Worm (Caenorhabditis elegans) whole organism, L2 larva: ENCODE data around the gene C08F11.7.
"Not testable (repeated sequence)": the region's sequence is repeated elsewhere in the genome, so short reads cannot be mapped to it uniquely, and the experiment has no call there.

Experiments used
- C34F6.9 ChIP-seq: fragments of 150-350 bp; optimal IDR thresholded peaks from 2 replicates; lab custom pipeline; 2014; ENCODE audit warnings: missing biosample characterization, missing genetic modification characterization
- Y55F3AM.14 ChIP-seq: fragments of 200-800 bp; sonication (Bioruptor generic); optimal IDR thresholded peaks from 2 replicates; lab custom pipeline; 2018; ENCODE audit warnings: mild to moderate bottlenecking, missing genetic modification characterization, missing compliant biosample characterization
- ZK546.5 ChIP-seq: sonication (generic microtip); optimal IDR thresholded peaks from 2 replicates; lab custom pipeline; 2017; ENCODE audit warnings: missing biosample characterization, missing genetic modification characterization
- alr-1 ChIP-seq: fragments of 150-350 bp; optimal IDR thresholded peaks from 2 replicates; lab custom pipeline; 2014; ENCODE audit warnings: missing biosample characterization, missing genetic modification characterization
- aly-2 ChIP-seq: fragments of 150-350 bp; optimal IDR thresholded peaks from 2 replicates; lab custom pipeline; 2014; ENCODE audit warnings: missing biosample characterization, missing genetic modification characterization
- ama-1 ChIP-seq: fragments of 150-350 bp; optimal IDR thresholded peaks from 2 replicates; lab custom pipeline; 2018; ENCODE audit warnings: inconsistent platforms
- blmp-1 ChIP-seq: sonication (generic microtip); optimal IDR thresholded peaks from 2 replicates; lab custom pipeline; 2017; ENCODE audit warnings: missing genetic modification characterization, mild to moderate bottlenecking, missing compliant biosample characterization, antibody characterized with exemption, moderate library complexity; ENCODE audit not compliant: insufficient read depth
- ceh-16 ChIP-seq: fragments of 150-350 bp; optimal IDR thresholded peaks from 2 replicates; lab custom pipeline; 2014; ENCODE audit warnings: missing biosample characterization, missing genetic modification characterization
- elt-3 ChIP-seq: sonication (generic microtip); optimal IDR thresholded peaks from 2 replicates; lab custom pipeline; 2017; ENCODE audit warnings: missing biosample characterization, missing genetic modification characterization
- fos-1 ChIP-seq: fragments of 150-350 bp; optimal IDR thresholded peaks from 2 replicates; lab custom pipeline; 2014; ENCODE audit warnings: missing biosample characterization, missing genetic modification characterization
- lin-11 ChIP-seq: fragments of 150-350 bp; sonication (generic microtip); optimal IDR thresholded peaks from 2 replicates; lab custom pipeline; 2014; ENCODE audit warnings: missing biosample characterization, missing genetic modification characterization, inconsistent platforms, mixed read lengths
- lin-13 ChIP-seq: fragments of 150-350 bp; optimal IDR thresholded peaks from 2 replicates; lab custom pipeline; 2014; ENCODE audit warnings: missing biosample characterization, missing genetic modification reagents, missing genetic modification characterization
- lsy-2 ChIP-seq, 2 experiments: fragments of 150-350 bp in 1 of 2; sonication (generic microtip) in 1 of 2; optimal IDR thresholded peaks; 2 replicates each; lab custom pipeline; 2014 to 2017; ENCODE audit warnings: missing biosample characterization in 2 of 2, missing genetic modification characterization in 2 of 2
- mbf-1 ChIP-seq: sonication (generic microtip); optimal IDR thresholded peaks from 2 replicates; lab custom pipeline; 2017; ENCODE audit warnings: missing biosample characterization, missing genetic modification characterization
- mdl-1 ChIP-seq, 2 experiments: fragments of 150-350 bp in 1 of 2; sonication (generic microtip) in 1 of 2; optimal IDR thresholded peaks; 2 replicates each; lab custom pipeline; 2017; ENCODE audit warnings: missing biosample characterization in 2 of 2, missing genetic modification characterization in 2 of 2
- nhr-10 ChIP-seq: sonication (generic microtip); optimal IDR thresholded peaks from 2 replicates; lab custom pipeline; 2017; ENCODE audit warnings: missing biosample characterization, missing genetic modification characterization
- nhr-11 ChIP-seq: fragments of 150-350 bp; optimal IDR thresholded peaks from 2 replicates; lab custom pipeline; 2014; ENCODE audit warnings: missing biosample characterization, missing genetic modification characterization
- nhr-12 ChIP-seq: fragments of 150-350 bp; optimal IDR thresholded peaks from 2 replicates; lab custom pipeline; 2014; ENCODE audit warnings: missing biosample characterization, missing genetic modification characterization
- nhr-21 ChIP-seq: fragments of 150-350 bp; optimal IDR thresholded peaks from 2 replicates; lab custom pipeline; 2014; ENCODE audit warnings: missing biosample characterization, missing genetic modification characterization
- nhr-23 ChIP-seq: fragments of 150-350 bp; optimal IDR thresholded peaks from 2 replicates; lab custom pipeline; 2014; ENCODE audit warnings: missing biosample characterization, missing genetic modification reagents, missing genetic modification characterization
- nhr-237 ChIP-seq: fragments of 150-350 bp; optimal IDR thresholded peaks from 2 replicates; lab custom pipeline; 2014; ENCODE audit warnings: missing biosample characterization, missing genetic modification characterization
- nhr-25 ChIP-seq: fragments of 150-350 bp; sonication (generic microtip); optimal IDR thresholded peaks from 3 replicates; lab custom pipeline; 2014; ENCODE audit warnings: missing biosample characterization, missing genetic modification characterization
- nhr-6 ChIP-seq: fragments of 150-350 bp; optimal IDR thresholded peaks from 2 replicates; lab custom pipeline; 2014; ENCODE audit warnings: missing biosample characterization, missing genetic modification characterization
- peb-1 ChIP-seq: fragments of 150-350 bp; optimal IDR thresholded peaks from 2 replicates; lab custom pipeline; 2014; ENCODE audit warnings: missing biosample characterization, missing genetic modification characterization
- sem-4 ChIP-seq: fragments of 150-350 bp; optimal IDR thresholded peaks from 2 replicates; lab custom pipeline; 2014; ENCODE audit warnings: missing biosample characterization, missing genetic modification reagents, missing genetic modification characterization
- skn-1 ChIP-seq: sonication (generic microtip); optimal IDR thresholded peaks from 2 replicates; lab custom pipeline; 2017; ENCODE audit warnings: missing biosample characterization, missing genetic modification characterization
- sma-9 ChIP-seq, 2 experiments: fragments of 150-350 bp in 1 of 2; sonication (generic microtip) in 1 of 2; optimal IDR thresholded peaks; 2 replicates each; lab custom pipeline; 2014 to 2016; ENCODE audit warnings: missing genetic modification characterization in 2 of 2, mild to moderate bottlenecking in 1 of 2, missing biosample characterization in 1 of 2, missing compliant biosample characterization in 1 of 2, missing genetic modification reagents in 1 of 2, moderate library complexity in 1 of 2
- snpc-4 ChIP-seq: fragments of 150-350 bp; optimal IDR thresholded peaks from 2 replicates; lab custom pipeline; 2014; ENCODE audit warnings: missing biosample characterization, missing genetic modification characterization
- unc-39 ChIP-seq: fragments of 150-350 bp; optimal IDR thresholded peaks from 2 replicates; lab custom pipeline; 2014; ENCODE audit warnings: missing biosample characterization, missing genetic modification characterization
- unc-55 ChIP-seq: fragments of 150-350 bp; sonication (generic microtip); optimal IDR thresholded peaks from 3 replicates; lab custom pipeline; 2014; ENCODE audit warnings: missing biosample characterization, missing genetic modification reagents, missing genetic modification characterization
- unc-62 ChIP-seq: fragments of 150-350 bp; optimal IDR thresholded peaks from 2 replicates; lab custom pipeline; 2014; ENCODE audit warnings: missing biosample characterization, missing genetic modification reagents, missing genetic modification characterization
- zag-1 ChIP-seq: fragments of 150-350 bp; optimal IDR thresholded peaks from 2 replicates; lab custom pipeline; 2014; ENCODE audit warnings: missing biosample characterization, missing genetic modification characterization
- ztf-1 ChIP-seq: fragments of 200-800 bp; sonication (Bioruptor generic); conservative IDR thresholded peaks from 2 replicates; pipeline ENCODE4 v1.3.6; 2022; ENCODE audit warnings: missing genetic modification characterization, missing compliant biosample characterization
- ztf-11 ChIP-seq: sonication (generic microtip); optimal IDR thresholded peaks from 2 replicates; lab custom pipeline; 2017; ENCODE audit warnings: missing biosample characterization, missing genetic modification characterization

Gene C08F11.7

DNA sequence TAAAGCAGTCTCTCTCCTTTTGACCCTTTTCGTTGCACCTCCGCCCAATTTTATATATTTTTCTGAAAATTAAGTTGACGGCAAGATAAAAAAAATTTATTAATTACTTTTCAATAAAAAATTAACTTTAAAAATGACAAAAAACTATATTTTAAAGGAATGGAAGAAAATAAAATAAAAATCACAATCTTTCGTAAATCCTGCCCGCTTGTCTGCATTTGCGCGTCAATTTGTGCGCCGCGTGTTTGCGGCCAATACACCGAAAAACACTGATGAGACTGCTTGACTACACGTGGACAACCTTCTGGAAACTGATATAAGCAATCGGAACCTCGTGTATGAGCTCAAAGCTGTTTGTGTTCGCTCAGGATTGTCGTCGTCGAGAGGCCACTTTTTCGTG is at the start of gene C08F11.7:
Gene C08F11.7, plus strand, starts transcription at position 301 of the 400 bp plus-strand sequence.
- TF ChIP-seq fos-1 (tag; lab: Kevin White, UChicago) (no peak), nhr-6 (tag; lab: Kevin White, UChicago) (no peak), elt-3 (tag; lab: Kevin White, UChicago) (no peak), unc-55 (GFP tag; lab: Kevin White, UChicago) (no peak), ama-1 (no peak), nhr-10 (tag; lab: Kevin White, UChicago) (no peak), sma-9 (GFP tag; optimal IDR thresholded peaks at IDR 0.05; lab: Kevin White, UChicago) (no peak), sma-9 (tag; optimal IDR thresholded peaks at IDR 0.05; lab: Kevin White, UChicago) (no peak), nhr-25 (no peak), mdl-1 (tag; optimal IDR thresholded peaks at IDR 0.05; lab: Kevin White, UChicago) (no peak), nhr-23 (no peak), nhr-12 (tag; lab: Kevin White, UChicago) (no peak), sem-4 (tag; lab: Kevin White, UChicago) (no peak), lin-13 (GFP tag; lab: Kevin White, UChicago) (no peak), unc-39 (tag; lab: Kevin White, UChicago) (no peak), C34F6.9 (tag; lab: Kevin White, UChicago) (no peak), peb-1 (tag; lab: Kevin White, UChicago) (no peak), lin-11 (no peak), blmp-1 (no peak), mbf-1 (tag; lab: Kevin White, UChicago) (no peak), nhr-237 (tag; lab: Kevin White, UChicago) (no peak)
- TF ChIP-seq, all 48 proteins: peak for 0

DNA sequence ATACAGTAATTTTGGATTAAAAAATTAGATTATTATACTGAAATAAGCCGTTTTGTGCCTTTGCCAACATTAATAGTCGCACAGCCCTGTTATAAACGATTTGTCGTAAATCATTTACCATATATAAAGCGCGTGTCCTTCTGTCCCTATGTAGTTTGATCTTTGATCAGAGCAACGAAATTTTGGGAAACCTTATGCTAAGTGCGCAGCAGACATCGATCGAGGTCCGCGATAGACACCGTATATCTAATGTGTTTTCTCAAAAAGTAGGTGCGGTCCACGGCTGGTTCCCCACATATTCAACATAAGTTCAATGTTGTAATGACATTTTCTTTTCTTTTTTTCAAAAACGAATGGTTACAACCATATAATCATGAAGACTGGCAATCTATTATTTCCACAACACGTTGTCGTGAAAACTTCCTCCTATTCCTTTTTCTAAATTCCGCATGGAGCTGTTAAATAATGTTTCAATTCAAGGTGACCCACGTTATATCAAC is 48.5 kb upstream of the C08F11.7 start, which contains the start of gene sru-9:
Gene sru-9, plus strand, starts transcription at position 450 of the 500 bp plus-strand sequence.
- TF ChIP-seq zag-1, elt-3, alr-1 (tag; lab: Kevin White, UChicago): not testable (repeated sequence)

DNA sequence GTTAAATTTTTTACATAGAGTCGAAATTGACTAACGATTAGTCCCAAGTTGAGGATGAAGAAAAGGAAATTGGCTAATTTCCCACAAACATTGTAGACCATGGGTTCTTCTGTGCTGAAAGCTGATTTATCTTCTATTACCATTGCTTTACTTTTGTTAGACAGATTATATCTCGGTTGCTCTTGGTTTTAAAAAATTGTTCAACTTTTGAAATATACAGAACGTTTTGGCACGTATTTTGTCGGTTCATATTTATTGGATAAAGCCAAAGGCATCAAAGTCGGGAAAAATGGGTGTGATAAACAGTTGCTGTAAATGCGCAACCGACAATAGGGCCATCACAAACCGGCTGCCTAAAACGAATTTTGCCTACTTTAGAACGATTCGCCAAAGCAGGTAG is 45.4 kb upstream of the C08F11.7 start, which contains the start of gene tsp-5:
Gene tsp-5, minus strand, starts transcription at position 101 of the 400 bp plus-strand sequence.
- TF ChIP-seq zag-1 (tag; lab: Kevin White, UChicago) (no peak), ztf-1 (GFP tag; lab: Robert Waterston, UW) (no peak), fos-1 (tag; lab: Kevin White, UChicago) (no peak), Y55F3AM.14 (no peak), sem-4 (tag; lab: Kevin White, UChicago) (no peak), ceh-16 (tag; lab: Kevin White, UChicago) (no peak), snpc-4 (tag; lab: Kevin White, UChicago) (no peak), nhr-21 (tag; lab: Kevin White, UChicago) (no peak), aly-2 (tag; lab: Kevin White, UChicago) (no peak), lin-11 (no peak), skn-1 (tag; lab: Kevin White, UChicago) (no peak), ztf-11 (no peak), nhr-10 (tag; lab: Kevin White, UChicago) (no peak), sma-9 (GFP tag; optimal IDR thresholded peaks at IDR 0.05; lab: Kevin White, UChicago) (no peak), sma-9 (tag; optimal IDR thresholded peaks at IDR 0.05; lab: Kevin White, UChicago) (no peak), unc-55 (GFP tag; lab: Kevin White, UChicago) (no peak), nhr-11 (tag; lab: Kevin White, UChicago) (no peak)

DNA sequence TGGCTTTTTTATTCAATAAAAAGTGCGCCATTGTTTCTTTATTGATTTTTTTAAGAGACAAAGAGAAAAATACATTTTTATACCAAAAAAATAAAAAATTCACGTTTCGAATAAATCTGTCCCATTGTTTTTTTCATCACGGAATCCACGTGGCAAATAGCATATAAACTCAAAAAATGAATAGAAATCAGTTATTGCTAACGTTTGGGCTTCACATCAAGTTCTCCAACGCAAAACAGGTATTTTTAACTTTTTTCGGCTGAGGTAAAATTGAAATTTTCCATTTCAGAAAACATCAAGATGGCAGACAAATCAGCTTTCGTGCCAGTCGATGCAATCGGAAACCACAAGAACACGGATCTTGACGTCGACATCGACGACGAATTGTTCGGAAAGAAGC is 43.7 kb upstream of the C08F11.7 start, which contains the start of gene Y45F10B.3:
Gene Y45F10B.3, plus strand, starts transcription at position 301 of the 400 bp plus-strand sequence.
- TF ChIP-seq lsy-2 (tag; optimal IDR thresholded peaks at IDR 0.05; lab: Kevin White, UChicago) (no peak), lin-11 (no peak)

DNA sequence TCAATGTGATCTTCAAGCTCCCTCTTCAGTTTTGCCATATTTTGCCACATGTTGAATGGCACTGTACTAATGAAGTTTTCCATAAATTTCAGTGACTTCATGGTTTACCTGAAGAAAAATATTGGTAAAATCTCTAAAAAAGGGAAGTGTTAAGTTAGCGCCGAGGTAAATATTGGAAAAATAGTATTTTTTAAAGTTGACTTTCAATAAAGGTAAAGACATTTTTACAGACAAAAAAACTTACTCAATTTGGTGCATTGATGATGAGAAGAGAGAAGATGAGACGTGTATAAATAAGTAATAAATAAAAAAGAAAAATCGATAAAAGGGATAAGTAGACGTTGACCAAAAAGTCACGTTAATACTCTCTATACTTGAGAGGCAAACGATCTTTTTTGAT is 39.3 kb upstream of the C08F11.7 start, which contains the start of gene Y45F10B.9:
Gene Y45F10B.9, minus strand, starts transcription at position 101 of the 400 bp plus-strand sequence.
- not testable (repeated sequence) for TF ChIP-seq unc-62 (GFP tag; lab: Kevin White, UChicago); ZK546.5; sma-9 (GFP tag; optimal IDR thresholded peaks at IDR 0.05; lab: Kevin White, UChicago); sma-9 (tag; optimal IDR thresholded peaks at IDR 0.05; lab: Kevin White, UChicago)
